Fruit fly (Drosophila melanogaster) whole organism, embryonic: ENCODE data around the gene GstD4.

ENCODE experiments used
- ATbp ChIP-seq: fragments of 200-800 bp; sonication (Bioruptor generic); optimal IDR thresholded peaks from 2 replicates; lab custom pipeline; 2017; ENCODE audit warnings: missing biosample characterization, mild to moderate bottlenecking, missing genetic modification characterization, missing genetic modification reagents
- B-H1 ChIP-seq: fragments of 200-800 bp; sonication (Bioruptor generic); IDR thresholded peaks from 3 replicates; pipeline ENCODE4 v1.3.6; 2022; ENCODE audit warnings: missing biosample characterization, missing genetic modification characterization
- Bgb ChIP-seq: fragments of 200-800 bp; sonication (Bioruptor generic); IDR thresholded peaks from 2 replicates; pipeline ENCODE4 v1.3.6; 2022; ENCODE audit warnings: missing biosample characterization, missing genetic modification characterization; ENCODE audit not compliant: partially characterized antibody
- Bteb2 ChIP-seq: fragments of 200-800 bp; sonication (Bioruptor generic); optimal IDR thresholded peaks from 2 replicates; lab custom pipeline; 2016; ENCODE audit warnings: missing biosample characterization, missing genetic modification characterization
- CG11695 ChIP-seq: fragments of 200-800 bp; sonication (Bioruptor generic); IDR thresholded peaks from 3 replicates; pipeline ENCODE4 v1.3.6; 2022; ENCODE audit warnings: missing biosample characterization, missing genetic modification characterization
- CG13287 ChIP-seq: fragments of 200-800 bp; sonication (Bioruptor generic); IDR thresholded peaks from 2 replicates; pipeline ENCODE4 v1.3.6; 2022; ENCODE audit warnings: missing biosample characterization, missing genetic modification characterization; ENCODE audit not compliant: partially characterized antibody
- CG16813 ChIP-seq: fragments of 200-800 bp; sonication (Bioruptor generic); IDR thresholded peaks from 3 replicates; pipeline ENCODE4 v1.3.6; 2022; ENCODE audit warnings: missing biosample characterization, missing genetic modification characterization; ENCODE audit not compliant: partially characterized antibody
- CG3163 ChIP-seq: fragments of 200-800 bp; sonication (Bioruptor generic); optimal IDR thresholded peaks from 3 replicates; lab custom pipeline; 2016; ENCODE audit warnings: missing biosample characterization, missing genetic modification characterization
- CG34376 ChIP-seq: fragments of 200-800 bp; sonication (Bioruptor generic); optimal IDR thresholded peaks from 2 replicates; lab custom pipeline; 2018; ENCODE audit warnings: missing biosample characterization, mild to moderate bottlenecking, missing genetic modification characterization
- CG34422 ChIP-seq: fragments of 200-800 bp; sonication (Bioruptor generic); IDR thresholded peaks from 3 replicates; pipeline ENCODE4 v1.3.6; 2022; ENCODE audit warnings: missing biosample characterization, missing genetic modification characterization
- CG4424 ChIP-seq: fragments of 200-800 bp; sonication (Bioruptor generic); optimal IDR thresholded peaks from 3 replicates; lab custom pipeline; 2016; ENCODE audit warnings: missing biosample characterization, missing genetic modification characterization
- CG6175 ChIP-seq: fragments of 200-800 bp; sonication (Bioruptor generic); IDR thresholded peaks from 3 replicates; pipeline ENCODE4 v1.3.6; 2022; ENCODE audit warnings: missing biosample characterization, missing genetic modification characterization
- CG6654 ChIP-seq: fragments of 200-800 bp; sonication (Bioruptor generic); optimal IDR thresholded peaks from 2 replicates; lab custom pipeline; 2017; ENCODE audit warnings: missing biosample characterization, mild to moderate bottlenecking, missing genetic modification characterization
- CG7745 ChIP-seq: fragments of 200-800 bp; sonication (Bioruptor generic); optimal IDR thresholded peaks from 2 replicates; lab custom pipeline; 2018; ENCODE audit warnings: missing biosample characterization, mild to moderate bottlenecking, missing genetic modification characterization, moderate library complexity
- CG7839 ChIP-seq: fragments of 200-800 bp; sonication (Bioruptor generic); optimal IDR thresholded peaks from 3 replicates; lab custom pipeline; 2018; ENCODE audit warnings: missing biosample characterization, mild to moderate bottlenecking, missing genetic modification characterization, moderate library complexity
- CG8359 ChIP-seq: fragments of 200-800 bp; sonication (Bioruptor generic); optimal IDR thresholded peaks from 2 replicates; lab custom pipeline; 2017; ENCODE audit warnings: missing biosample characterization, mild to moderate bottlenecking, missing genetic modification characterization, borderline replicate concordance
- CTCF ChIP-seq: fragments of 200-800 bp; sonication (Bioruptor generic); optimal IDR thresholded peaks from 2 replicates; lab custom pipeline; 2017; ENCODE audit warnings: missing biosample characterization, mild to moderate bottlenecking, missing genetic modification characterization, moderate library complexity
- D19A ChIP-seq: fragments of 200-800 bp; optimal IDR thresholded peaks from 3 replicates; lab custom pipeline; 2019; ENCODE audit warnings: missing biosample characterization, mild to moderate bottlenecking, missing genetic modification characterization, moderate library complexity
- Doc2 ChIP-seq: fragments of 200-800 bp; sonication (Bioruptor generic); IDR thresholded peaks from 2 replicates; pipeline ENCODE4 v1.3.6; 2022; ENCODE audit warnings: missing biosample characterization, missing genetic modification characterization
- Dref ChIP-seq: fragments of 200-800 bp; sonication (Bioruptor generic); IDR thresholded peaks from 2 replicates; pipeline ENCODE4 v1.3.6; 2022; ENCODE audit warnings: missing biosample characterization, missing genetic modification characterization
- Drgx ChIP-seq: fragments of 200-800 bp; sonication (Bioruptor generic); IDR thresholded peaks from 2 replicates; pipeline ENCODE4 v1.3.6; 2022; ENCODE audit warnings: missing biosample characterization, missing genetic modification characterization
- E2f1 ChIP-seq: fragments of 200-800 bp; sonication (Bioruptor generic); IDR thresholded peaks from 2 replicates; pipeline ENCODE4 v1.3.6; 2022; ENCODE audit warnings: missing biosample characterization, missing genetic modification characterization
- Elba2 ChIP-seq: fragments of 200-800 bp; sonication (Bioruptor generic); optimal IDR thresholded peaks from 3 replicates; lab custom pipeline; 2016; ENCODE audit warnings: missing biosample characterization, missing genetic modification characterization
- Ets65A ChIP-seq: fragments of 200-800 bp; sonication (Bioruptor generic); peaks from one replicate; lab custom pipeline; 2016; ENCODE audit warnings: missing biosample characterization, missing genetic modification characterization
- GATAe ChIP-seq: fragments of 200-800 bp; sonication (Bioruptor generic); conservative IDR thresholded peaks from 2 replicates; pipeline ENCODE4 v1.3.6; 2022; ENCODE audit warnings: missing biosample characterization, missing genetic modification characterization
- HLHmδ ChIP-seq: fragments of 200-800 bp; sonication (Bioruptor generic); optimal IDR thresholded peaks from 2 replicates; lab custom pipeline; 2018; ENCODE audit warnings: missing biosample characterization, mild to moderate bottlenecking, missing genetic modification characterization, moderate library complexity
- Lpt ChIP-seq: fragments of >200 bp; optimal IDR thresholded peaks from 2 replicates; lab custom pipeline; 2018; ENCODE audit warnings: missing biosample characterization, missing genetic modification characterization
- amos ChIP-seq: fragments of 200-800 bp; sonication (Bioruptor generic); IDR thresholded peaks from 2 replicates; pipeline ENCODE4 v1.3.6; 2022; ENCODE audit warnings: missing biosample characterization, missing genetic modification characterization; ENCODE audit not compliant: partially characterized antibody
- ato ChIP-seq: fragments of 200-800 bp; sonication (Bioruptor generic); IDR thresholded peaks from 2 replicates; pipeline ENCODE4 v1.3.6; 2022; ENCODE audit warnings: missing biosample characterization, missing genetic modification characterization; ENCODE audit not compliant: partially characterized antibody
- da ChIP-seq: fragments of 200-800 bp; sonication (Bioruptor generic); optimal IDR thresholded peaks from 2 replicates; lab custom pipeline; 2016; ENCODE audit warnings: missing biosample characterization, missing genetic modification characterization
- dan ChIP-seq: fragments of 200-800 bp; sonication (Bioruptor generic); IDR thresholded peaks from 2 replicates; pipeline ENCODE4 v1.3.6; 2022; ENCODE audit warnings: missing biosample characterization, missing genetic modification characterization
- exex ChIP-seq: fragments of 200-800 bp; sonication (Bioruptor generic); optimal IDR thresholded peaks from 4 replicates; lab custom pipeline; 2018; ENCODE audit warnings: missing biosample characterization, mild to moderate bottlenecking, missing genetic modification characterization, moderate library complexity
- gro ChIP-seq: fragments of 200-800 bp; sonication (Bioruptor generic); optimal IDR thresholded peaks from 2 replicates; lab custom pipeline; 2016; ENCODE audit warnings: missing biosample characterization, missing genetic modification characterization
- kay ChIP-seq: fragments of 200-800 bp; sonication (Bioruptor generic); optimal IDR thresholded peaks from 2 replicates; lab custom pipeline; 2016; ENCODE audit warnings: missing biosample characterization, missing genetic modification characterization
- knrl ChIP-seq: fragments of 200-800 bp; sonication (Bioruptor generic); IDR thresholded peaks from 3 replicates; pipeline ENCODE4 v1.3.6; 2022; ENCODE audit warnings: missing biosample characterization, missing genetic modification characterization; ENCODE audit not compliant: partially characterized antibody
- mirr ChIP-seq: fragments of 200-800 bp; sonication (Bioruptor generic); optimal IDR thresholded peaks from 3 replicates; lab custom pipeline; 2018; ENCODE audit warnings: missing biosample characterization, mild to moderate bottlenecking, missing genetic modification characterization
- nerfin-1 ChIP-seq: fragments of 200-800 bp; sonication (Bioruptor generic); optimal IDR thresholded peaks from 3 replicates; lab custom pipeline; 2019; ENCODE audit warnings: missing biosample characterization, mild to moderate bottlenecking, missing genetic modification characterization, moderate library complexity
- pnt ChIP-seq: fragments of 200-800 bp; sonication (Bioruptor generic); optimal IDR thresholded peaks from 3 replicates; lab custom pipeline; 2016; ENCODE audit warnings: missing biosample characterization, missing genetic modification characterization
- slbo ChIP-seq: fragments of 200-800 bp; sonication (Bioruptor generic); IDR thresholded peaks from 2 replicates; pipeline ENCODE4 v1.3.6; 2022; ENCODE audit warnings: missing biosample characterization, missing genetic modification characterization
- stwl ChIP-seq: fragments of 200-800 bp; sonication (Bioruptor generic); optimal IDR thresholded peaks from 3 replicates; lab custom pipeline; 2018; ENCODE audit warnings: missing biosample characterization, mild to moderate bottlenecking, missing genetic modification characterization, moderate library complexity

The GstD4 gene

dm6 chr3R:12383036-12383435, 9.1 kb downstream of the GstD4 start, which contains the start of gene GstD11:
TSS of gene GstD11 (plus strand) at chr3R:12383336.
- TF ChIP-seq Elba2 (GFP tag; lab: Kevin White, UChicago), result no peak
- no peak for TF ChIP-seq Bteb2 (GFP tag; lab: Kevin White, UChicago)

dm6 chr3R:12383784-12384183, 9.9 kb downstream of the GstD4 start:
- TF ChIP-seq CTCF (GFP tag; lab: Kevin White, UChicago), result peak; percentile 71
- TF ChIP-seq CG13287 (GFP tag; lab: Robert Waterston, UW), result peak; percentile 21; the same call in 1 of the 2 replicates
- TF ChIP-seq stwl (tag; lab: Kevin White, UChicago), result peak; percentile 39
- TF ChIP-seq ato (GFP tag; lab: Robert Waterston, UW), result no peak
- TF ChIP-seq knrl (GFP tag; lab: Robert Waterston, UW), result peak; percentile 27; the same call in 1 of the 3 replicates
- peak; percentile 20; the same call in 1 of the 2 replicates for TF ChIP-seq Bgb (GFP tag; lab: Robert Waterston, UW)
- TF ChIP-seq amos (GFP tag; lab: Robert Waterston, UW), result peak; percentile 60
- TF ChIP-seq E2f1 (GFP tag; lab: Robert Waterston, UW), result no peak
- TF ChIP-seq CG16813 (GFP tag; lab: Robert Waterston, UW), result peak; percentile 31; the same call in 1 of the 3 replicates
- TF ChIP-seq, all 482 proteins: peak for 7

- TF ChIP-seq kay (no peak), da (GFP tag; lab: Kevin White, UChicago) (no peak), CG6175 (GFP tag; lab: Robert Waterston, UW) (peak; percentile 75; the same call in 1 of the 3 replicates), Drgx (GFP tag; lab: Robert Waterston, UW) (0 out of 2 replicates have a peak, but pooled peaks have one; percentile 24)
Observed at dm6 chr3R:12384274-12384673, 10.4 kb downstream of the GstD4 start.

DNA sequence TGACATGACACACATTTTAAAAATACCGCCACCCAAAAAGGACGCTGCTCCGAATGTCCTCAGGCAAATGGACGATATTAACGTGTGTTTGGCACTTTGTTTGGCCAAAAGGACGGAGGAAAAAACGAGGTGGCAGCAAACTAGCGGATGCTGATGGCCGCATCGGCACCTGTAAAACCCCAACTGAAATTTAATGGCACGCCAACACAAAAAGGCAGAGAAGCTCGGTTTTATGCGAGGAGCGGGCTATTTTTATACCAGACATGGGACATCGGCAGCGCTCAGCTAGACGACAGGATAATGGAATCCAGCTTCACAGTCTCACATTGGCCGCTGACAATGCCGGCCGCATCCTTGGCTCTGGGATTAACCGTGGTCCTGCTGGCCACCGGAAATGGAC, 12.0 kb downstream of the GstD4 start, which contains the start of gene Sol1:
Gene Sol1, plus strand, starts transcription at position 301 of the 400 bp plus-strand sequence.
- TF ChIP-seq pnt (GFP tag; lab: Kevin White, UChicago) (no peak), CG34422 (GFP tag; lab: Robert Waterston, UW) (no peak)
- TF ChIP-seq, all 482 proteins: peak for 0

dm6 chr3R:12386965-12387364, 13.1 kb downstream of the GstD4 start, which contains the start of gene CG33098:
TSS of gene CG33098 (plus strand) at chr3R:12387188.
- no peak for TF ChIP-seq ATbp (GFP tag; lab: Kevin White, UChicago)
- peak; percentile 97 for TF ChIP-seq CG8359 (GFP tag; lab: Kevin White, UChicago)
- TF ChIP-seq, all 482 proteins: peak for 1

dm6 chr3R:12395880-12396279, 22.0 kb downstream of the GstD4 start, which contains the start of the genes CG10096 and CG10097:
TSS of gene CG10096 (minus strand) at chr3R:12395980.
TSS of gene CG10097 (minus strand) at chr3R:12395980.
- no peak for TF ChIP-seq CG6654 (GFP tag; lab: Kevin White, UChicago)
- TF ChIP-seq gro (GFP tag; lab: Kevin White, UChicago), result no peak
- TF ChIP-seq Ets65A (GFP tag; lab: Kevin White, UChicago), result peak; percentile 29
- TF ChIP-seq kay, result no peak

DNA sequence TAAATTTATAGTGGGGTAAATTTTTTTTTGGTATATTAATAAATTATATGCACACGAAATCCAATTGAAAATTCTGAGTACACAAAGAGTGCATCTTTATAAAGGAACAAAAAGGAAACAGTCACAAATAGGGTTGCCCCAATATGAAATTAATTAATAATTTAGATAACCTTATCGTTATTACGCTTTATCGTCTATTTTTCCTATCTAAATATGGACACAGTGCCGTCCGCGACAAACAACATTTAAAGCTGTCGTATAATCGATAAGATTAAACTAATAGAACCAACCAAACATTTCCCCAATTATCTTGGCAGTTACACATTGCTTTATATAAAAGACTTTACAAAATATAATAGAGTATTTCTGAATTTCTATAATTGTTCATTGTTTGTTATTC, 24.2 kb downstream of the GstD4 start:
- TF ChIP-seq D19A (peak; percentile 17), GATAe (GFP tag; lab: Robert Waterston, UW) (no peak), CG11695 (GFP tag; lab: Robert Waterston, UW) (no peak), Dref (GFP tag; lab: Robert Waterston, UW) (no peak), CG7839 (no peak), Doc2 (no peak), nerfin-1 (no peak), B-H1 (GFP tag; lab: Robert Waterston, UW) (no peak), mirr (peak; percentile 67), exex (tag; lab: Kevin White, UChicago) (peak; percentile 86), dan (GFP tag; lab: Robert Waterston, UW) (no peak), CG4424 (no peak), CG34376 (GFP tag; lab: Kevin White, UChicago) (peak; percentile 18), CG7745 (peak; percentile 89), Lpt (no peak), CG3163 (GFP tag; lab: Kevin White, UChicago) (no peak), HLHmδ (GFP tag; lab: Kevin White, UChicago) (no peak), slbo (no peak)
